Fruit fly (Drosophila melanogaster) whole organism, pupa: ENCODE data around the gene CG33191.

Experiments used
- CG10348 ChIP-seq: fragments of 200-800 bp; sonication (Bioruptor generic); IDR thresholded peaks from 2 replicates; pipeline ENCODE4 v1.3.6; 2022; ENCODE audit warnings: missing biosample characterization, missing genetic modification characterization
- CG12605 ChIP-seq: fragments of 200-800 bp; sonication (Bioruptor generic); IDR thresholded peaks from 2 replicates; pipeline ENCODE4 v1.3.6; 2022; ENCODE audit warnings: missing biosample characterization, missing genetic modification characterization
- CG13204 ChIP-seq: fragments of 200-800 bp; sonication (Bioruptor generic); optimal IDR thresholded peaks from 2 replicates; lab custom pipeline; 2018; ENCODE audit warnings: missing biosample characterization, mild to moderate bottlenecking, missing genetic modification characterization, moderate library complexity
- CG14655 ChIP-seq: fragments of 200-800 bp; sonication (Bioruptor generic); optimal IDR thresholded peaks from 3 replicates; lab custom pipeline; 2017; ENCODE audit warnings: mild to moderate bottlenecking, missing biosample characterization, missing genetic modification reagents, missing genetic modification characterization
- CG15710 ChIP-seq: fragments of 200-800 bp; sonication (Bioruptor generic); optimal IDR thresholded peaks from 2 replicates; lab custom pipeline; 2018; ENCODE audit warnings: missing biosample characterization, mild to moderate bottlenecking, missing genetic modification characterization, moderate library complexity
- CG17806 ChIP-seq: fragments of 200-800 bp; sonication (Bioruptor generic); optimal IDR thresholded peaks from 2 replicates; lab custom pipeline; 2018; ENCODE audit warnings: missing biosample characterization, mild to moderate bottlenecking, missing genetic modification characterization, moderate library complexity
- CG32121 ChIP-seq: fragments of 200-800 bp; sonication (Bioruptor generic); IDR thresholded peaks from 2 replicates; pipeline ENCODE4 v1.3.6; 2022; ENCODE audit warnings: missing biosample characterization, missing genetic modification characterization
- CG34367 ChIP-seq: fragments of 200-800 bp; sonication (Bioruptor generic); optimal IDR thresholded peaks from 2 replicates; lab custom pipeline; 2018; ENCODE audit warnings: missing biosample characterization, mild to moderate bottlenecking, missing genetic modification characterization
- CG4496 ChIP-seq: fragments of 200-800 bp; sonication (Bioruptor generic); IDR thresholded peaks from 3 replicates; pipeline ENCODE4 v1.3.6; 2022; ENCODE audit warnings: missing biosample characterization, missing genetic modification characterization
- CG8159 ChIP-seq: fragments of 200-800 bp; sonication (Bioruptor generic); optimal IDR thresholded peaks from 3 replicates; lab custom pipeline; 2018; ENCODE audit warnings: missing biosample characterization, mild to moderate bottlenecking, missing genetic modification characterization, moderate library complexity
- CG8301 ChIP-seq: fragments of 200-800 bp; sonication (Bioruptor generic); optimal IDR thresholded peaks from 2 replicates; lab custom pipeline; 2018; ENCODE audit warnings: missing biosample characterization, mild to moderate bottlenecking, missing genetic modification characterization
- CG9948 ChIP-seq: fragments of 200-800 bp; sonication (Bioruptor generic); optimal IDR thresholded peaks from 2 replicates; lab custom pipeline; 2018; ENCODE audit warnings: missing biosample characterization, mild to moderate bottlenecking, missing genetic modification characterization, moderate library complexity
- D1 ChIP-seq: fragments of 200-800 bp; sonication (Bioruptor generic); optimal IDR thresholded peaks from 2 replicates; lab custom pipeline; 2018; ENCODE audit warnings: missing biosample characterization, mild to moderate bottlenecking, missing genetic modification characterization, moderate library complexity
- EcR ChIP-seq: fragments of 200-800 bp; sonication (Bioruptor generic); optimal IDR thresholded peaks from 3 replicates; lab custom pipeline; 2019; ENCODE audit warnings: missing biosample characterization, missing genetic modification characterization, mild to moderate bottlenecking, moderate library complexity, missing genetic modification reagents
- Ets98B ChIP-seq: fragments of 200-800 bp; sonication (Bioruptor generic); IDR thresholded peaks from 2 replicates; pipeline ENCODE4 v1.3.6; 2022; ENCODE audit warnings: missing biosample characterization, missing genetic modification characterization
- Pif1A ChIP-seq: fragments of 200-800 bp; sonication (Bioruptor generic); optimal IDR thresholded peaks from 3 replicates; lab custom pipeline; 2016; ENCODE audit warnings: missing biosample characterization, missing genetic modification characterization
- Pif1B ChIP-seq: fragments of 200-800 bp; sonication (Bioruptor generic); optimal IDR thresholded peaks from 3 replicates; lab custom pipeline; 2016; ENCODE audit warnings: missing biosample characterization, missing genetic modification characterization
- Snoo ChIP-seq: fragments of 200-800 bp; sonication (Bioruptor generic); optimal IDR thresholded peaks from 3 replicates; lab custom pipeline; 2017; ENCODE audit warnings: missing biosample characterization, mild to moderate bottlenecking, missing genetic modification characterization, inconsistent platforms
- fd96Ca ChIP-seq: fragments of 200-800 bp; sonication (Bioruptor generic); IDR thresholded peaks from 3 replicates; pipeline ENCODE4 v1.3.6; 2022; ENCODE audit warnings: missing biosample characterization, missing genetic modification characterization
- gl ChIP-seq: fragments of 200-800 bp; sonication (Bioruptor generic); optimal IDR thresholded peaks from 2 replicates; lab custom pipeline; 2018; ENCODE audit warnings: missing biosample characterization, mild to moderate bottlenecking, missing genetic modification characterization
- rn ChIP-seq: fragments of 200-800 bp; sonication (Bioruptor generic); IDR thresholded peaks from 2 replicates; pipeline ENCODE4 v1.3.6; 2022; ENCODE audit warnings: missing biosample characterization, missing genetic modification characterization

Gene CG33191

dm6 chr3R:8787538-8788282 lies 8.0 kb upstream of the CG33191 start:
- TF ChIP-seq CG14655 (GFP tag; lab: Kevin White, UChicago) = peak; percentile 75
- no peak for TF ChIP-seq fd96Ca (GFP tag; lab: Robert Waterston, UW)
- peak; percentile 8 for TF ChIP-seq gl (tag; lab: Kevin White, UChicago)

- TF ChIP-seq CG32121 (GFP tag; lab: Robert Waterston, UW) (no peak), CG15710 (no peak), CG4496 (GFP tag; lab: Robert Waterston, UW) (0 out of 3 replicates have a peak, but pooled peaks have one; percentile 23), EcR (GFP tag; lab: Kevin White, UChicago) (peak; percentile 82), Snoo (no peak)
- TF ChIP-seq, all 21 proteins: peak for 2
These were observed 5.7 kb upstream of the CG33191 start for dm6 chr3R:8785451-8785850.

dm6 chr3R:8784788-8785187 lies 5.1 kb upstream of the CG33191 start:
- no peak for TF ChIP-seq CG17806 (tag; lab: Kevin White, UChicago)
- 0 out of 2 replicates have a peak, but pooled peaks have one; percentile 24 for TF ChIP-seq CG12605 (GFP tag; lab: Robert Waterston, UW)
- no peak for TF ChIP-seq D1
- TF ChIP-seq CG4496 (GFP tag; lab: Robert Waterston, UW) = peak; percentile 85
- peak; percentile 47; the same call in 1 of the 2 replicates for TF ChIP-seq rn
- no peak for TF ChIP-seq gl (tag; lab: Kevin White, UChicago)
- TF ChIP-seq EcR (GFP tag; lab: Kevin White, UChicago) = no peak
- no peak for TF ChIP-seq CG14655 (GFP tag; lab: Kevin White, UChicago)
- TF ChIP-seq CG34367 = no peak
- TF ChIP-seq CG32121 (GFP tag; lab: Robert Waterston, UW) = peak; percentile 80
- TF ChIP-seq CG9948 (tag; lab: Kevin White, UChicago) = no peak
- no peak for TF ChIP-seq CG15710
- TF ChIP-seq CG10348 = peak; percentile 10; the same call in 1 of the 2 replicates
- no peak for TF ChIP-seq CG8301 (tag; lab: Kevin White, UChicago)
- TF ChIP-seq CG13204 = no peak
- TF ChIP-seq Ets98B (GFP tag; lab: Robert Waterston, UW) = peak; percentile 73
- TF ChIP-seq Pif1A (GFP tag; lab: Kevin White, UChicago) = no peak
- TF ChIP-seq CG8159 = no peak
- no peak for TF ChIP-seq Pif1B (GFP tag; lab: Kevin White, UChicago)
- no peak for TF ChIP-seq Snoo
- TF ChIP-seq fd96Ca (GFP tag; lab: Robert Waterston, UW) = peak; percentile 62; the same call in 2 of the 3 replicates

- TF ChIP-seq EcR (GFP tag; lab: Kevin White, UChicago) (no peak), Ets98B (GFP tag; lab: Robert Waterston, UW) (no peak), CG13204 (no peak), CG8301 (tag; lab: Kevin White, UChicago) (no peak), CG14655 (GFP tag; lab: Kevin White, UChicago) (no peak), CG12605 (GFP tag; lab: Robert Waterston, UW) (no peak), CG15710 (no peak)
- TF ChIP-seq, all 21 proteins: peak for 0
These were observed 966 bp upstream of the CG33191 start, which contains the start of gene CG33189 for dm6 chr3R:8780689-8781088. TSS of gene CG33189 (minus strand) at chr3R:8780789.

- no peak for TF ChIP-seq CG10348
- TF ChIP-seq CG34367 = no peak
- TF ChIP-seq CG14655 (GFP tag; lab: Kevin White, UChicago) = no peak
- no peak for TF ChIP-seq CG17806 (tag; lab: Kevin White, UChicago)
- TF ChIP-seq CG12605 (GFP tag; lab: Robert Waterston, UW) = no peak
- no peak for TF ChIP-seq CG9948 (tag; lab: Kevin White, UChicago)
- TF ChIP-seq D1 = no peak
- no peak for TF ChIP-seq CG32121 (GFP tag; lab: Robert Waterston, UW)
- TF ChIP-seq gl (tag; lab: Kevin White, UChicago) = no peak
- no peak for TF ChIP-seq CG15710
- TF ChIP-seq CG13204 = no peak
- TF ChIP-seq rn = no peak
- no peak for TF ChIP-seq CG4496 (GFP tag; lab: Robert Waterston, UW)
- TF ChIP-seq CG8159 = no peak
- no peak for TF ChIP-seq CG8301 (tag; lab: Kevin White, UChicago)
- TF ChIP-seq Pif1A (GFP tag; lab: Kevin White, UChicago) = no peak
- TF ChIP-seq Pif1B (GFP tag; lab: Kevin White, UChicago) = no peak
- no peak for TF ChIP-seq Ets98B (GFP tag; lab: Robert Waterston, UW)
- no peak for TF ChIP-seq Snoo
- no peak for TF ChIP-seq fd96Ca (GFP tag; lab: Robert Waterston, UW)
These were observed 6.6 kb downstream of the CG33191 start, which contains the start of gene CG34301 for dm6 chr3R:8773135-8773534. TSS of gene CG34301 (plus strand) at chr3R:8773435.

dm6 chr3R:8772591-8772990 lies 7.1 kb downstream of the CG33191 start, which contains the start of gene CG13318:
TSS of gene CG13318 (minus strand) at chr3R:8772691.
- TF ChIP-seq CG17806 (tag; lab: Kevin White, UChicago) = no peak
- TF ChIP-seq CG13204 = no peak
- no peak for TF ChIP-seq CG9948 (tag; lab: Kevin White, UChicago)
